Fruit fly (Drosophila melanogaster) S2 (cell line): Measurements from ENCODE around the gene Poxm.

Experiments used
- CG8478 ChIP-seq: fragments of >200 bp; optimal IDR thresholded peaks from 2 replicates; lab custom pipeline; 2018
- CTCF ChIP-seq, 2 experiments: fragments of >200 bp; optimal IDR thresholded peaks; 2 replicates each; lab custom pipeline; 2018

DNA sequence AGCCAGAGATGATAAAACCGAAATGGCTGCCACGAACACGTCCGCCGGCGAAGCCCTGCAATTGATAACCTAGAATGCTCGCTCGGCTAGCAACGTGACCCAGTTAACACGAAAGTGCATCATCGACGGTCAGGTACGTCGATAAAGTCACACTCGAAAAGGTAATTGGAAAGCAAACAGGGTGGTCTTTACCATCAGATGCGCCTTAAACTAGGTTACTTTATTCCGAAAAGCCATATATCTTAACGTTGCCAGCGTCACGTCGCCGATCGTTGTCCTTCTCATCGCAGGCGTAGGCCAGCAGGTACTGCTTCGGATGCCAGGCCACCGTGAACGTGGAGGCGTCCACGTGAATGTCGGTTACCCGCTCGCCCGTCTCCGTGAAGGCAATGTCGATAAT is 26.3 kb downstream of the Poxm start:
- TF ChIP-seq CTCF (optimal IDR thresholded peaks at IDR 0.05; lab: Kevin White, UChicago) (no peak), CG8478 (no peak)
